Worm (Caenorhabditis elegans) whole organism, mixed stage, embryonic: Measurements from ENCODE around the gene srz-62.

Experiments used
- M03D4.4 ChIP-seq: sonication (generic microtip); optimal IDR thresholded peaks from 2 replicates; lab custom pipeline; 2017; ENCODE audit warnings: mild to moderate bottlenecking, missing genetic modification characterization, missing compliant biosample characterization
- bed-3 ChIP-seq: fragments of 200-800 bp; sonication (Bioruptor generic); optimal IDR thresholded peaks from 3 replicates; lab custom pipeline; 2018; ENCODE audit warnings: mild to moderate bottlenecking, missing genetic modification characterization, moderate library complexity, missing compliant biosample characterization
- blmp-1 ChIP-seq: fragments of 150-350 bp; optimal IDR thresholded peaks from 2 replicates; lab custom pipeline; 2014; ENCODE audit warnings: missing biosample characterization, missing genetic modification characterization
- ceh-39 ChIP-seq: fragments of 150-350 bp; optimal IDR thresholded peaks from 2 replicates; lab custom pipeline; 2014; ENCODE audit warnings: missing biosample characterization, missing genetic modification characterization
- ceh-43 ChIP-seq: fragments of 200-800 bp; sonication (Bioruptor generic); optimal IDR thresholded peaks from 2 replicates; lab custom pipeline; 2018; ENCODE audit warnings: mild to moderate bottlenecking, missing genetic modification characterization, moderate library complexity, missing compliant biosample characterization
- ceh-83 ChIP-seq: fragments of 200-800 bp; sonication (Bioruptor generic); optimal IDR thresholded peaks from 2 replicates; lab custom pipeline; 2018; ENCODE audit warnings: mild to moderate bottlenecking, missing genetic modification characterization, missing compliant biosample characterization
- ces-1 ChIP-seq: fragments of 150-350 bp; optimal IDR thresholded peaks from 2 replicates; lab custom pipeline; 2014; ENCODE audit warnings: missing biosample characterization, missing genetic modification reagents, missing genetic modification characterization
- cnd-1 ChIP-seq: fragments of 200-800 bp; sonication (Bioruptor generic); optimal IDR thresholded peaks from 2 replicates; lab custom pipeline; 2018; ENCODE audit warnings: mild to moderate bottlenecking, missing genetic modification characterization, missing compliant biosample characterization
- elt-1 ChIP-seq: sonication (generic microtip); optimal IDR thresholded peaks from 2 replicates; lab custom pipeline; 2017; ENCODE audit warnings: missing genetic modification characterization, mild to moderate bottlenecking, missing compliant biosample characterization, antibody characterized with exemption, moderate library complexity, borderline replicate concordance; ENCODE audit not compliant: insufficient read depth
- elt-3 ChIP-seq: fragments of 150-350 bp; optimal IDR thresholded peaks from 2 replicates; lab custom pipeline; 2014; ENCODE audit warnings: missing biosample characterization, missing genetic modification characterization
- flh-1 ChIP-seq: fragments of 200-800 bp; sonication (Bioruptor generic); optimal IDR thresholded peaks from 2 replicates; lab custom pipeline; 2018; ENCODE audit warnings: mild to moderate bottlenecking, missing genetic modification characterization, moderate library complexity, missing compliant biosample characterization
- ham-2 ChIP-seq: fragments of 200-800 bp; sonication (Bioruptor generic); optimal IDR thresholded peaks from 2 replicates; lab custom pipeline; 2018; ENCODE audit warnings: mild to moderate bottlenecking, missing genetic modification characterization, missing compliant biosample characterization
- hlh-1 ChIP-seq: fragments of 150-350 bp; optimal IDR thresholded peaks from 2 replicates; lab custom pipeline; 2014; ENCODE audit warnings: missing biosample characterization, missing genetic modification reagents, missing genetic modification characterization
- lin-13 ChIP-seq: fragments of 150-350 bp; optimal IDR thresholded peaks from 2 replicates; lab custom pipeline; 2014; ENCODE audit warnings: missing biosample characterization, missing genetic modification characterization
- lin-32 ChIP-seq: fragments of 200-800 bp; sonication (Bioruptor generic); optimal IDR thresholded peaks from 2 replicates; lab custom pipeline; 2018; ENCODE audit warnings: mild to moderate bottlenecking, missing genetic modification characterization, missing compliant biosample characterization
- lsy-2 ChIP-seq: fragments of 150-350 bp; optimal IDR thresholded peaks from 2 replicates; lab custom pipeline; 2014; ENCODE audit warnings: missing biosample characterization, missing genetic modification characterization
- mab-5 ChIP-seq: fragments of 150-350 bp; optimal IDR thresholded peaks from 2 replicates; lab custom pipeline; 2014; ENCODE audit warnings: missing biosample characterization, missing genetic modification characterization
- mep-1 ChIP-seq: fragments of 150-350 bp; optimal IDR thresholded peaks from 2 replicates; lab custom pipeline; 2017; ENCODE audit warnings: missing biosample characterization, missing genetic modification reagents, missing genetic modification characterization, inconsistent platforms
- mls-2 ChIP-seq: sonication (generic microtip); optimal IDR thresholded peaks from 2 replicates; lab custom pipeline; 2016; ENCODE audit warnings: mild to moderate bottlenecking, missing genetic modification characterization, moderate library complexity, missing compliant biosample characterization
- nhr-12 ChIP-seq: fragments of 150-350 bp; optimal IDR thresholded peaks from 2 replicates; lab custom pipeline; 2014; ENCODE audit warnings: missing biosample characterization, missing genetic modification characterization
- nhr-2 ChIP-seq: fragments of 150-350 bp; optimal IDR thresholded peaks from 2 replicates; lab custom pipeline; 2014; ENCODE audit warnings: missing biosample characterization, missing genetic modification characterization
- nhr-237 ChIP-seq: fragments of 150-350 bp; optimal IDR thresholded peaks from 2 replicates; lab custom pipeline; 2014; ENCODE audit warnings: missing biosample characterization, missing genetic modification characterization
- nhr-28 ChIP-seq: fragments of 150-350 bp; optimal IDR thresholded peaks from 2 replicates; lab custom pipeline; 2014; ENCODE audit warnings: missing biosample characterization, missing genetic modification characterization
- nhr-76 ChIP-seq: sonication (generic microtip); optimal IDR thresholded peaks from 2 replicates; lab custom pipeline; 2017; ENCODE audit warnings: missing biosample characterization, missing genetic modification characterization
- pha-4 ChIP-seq: fragments of 150-350 bp; optimal IDR thresholded peaks from 2 replicates; lab custom pipeline; 2018; ENCODE audit warnings: missing biosample characterization, missing genetic modification reagents, missing genetic modification characterization
- sem-2 ChIP-seq: fragments of 200-800 bp; sonication (Bioruptor generic); optimal IDR thresholded peaks from 2 replicates; lab custom pipeline; 2018; ENCODE audit warnings: mild to moderate bottlenecking, missing genetic modification characterization, missing compliant biosample characterization
- snpc-4 ChIP-seq: fragments of 150-350 bp; optimal IDR thresholded peaks from 2 replicates; lab custom pipeline; 2014; ENCODE audit warnings: missing biosample characterization, missing genetic modification characterization
- sptf-1 ChIP-seq: sonication (generic microtip); optimal IDR thresholded peaks from 2 replicates; lab custom pipeline; 2017; ENCODE audit warnings: mild to moderate bottlenecking, missing genetic modification characterization, moderate library complexity, missing compliant biosample characterization
- tbx-8 ChIP-seq: fragments of 200-800 bp; sonication (Bioruptor generic); optimal IDR thresholded peaks from 2 replicates; lab custom pipeline; 2018; ENCODE audit warnings: mild to moderate bottlenecking, missing genetic modification characterization, moderate library complexity, missing compliant biosample characterization
- unc-39 ChIP-seq: fragments of 150-350 bp; optimal IDR thresholded peaks from 2 replicates; lab custom pipeline; 2014; ENCODE audit warnings: missing biosample characterization, missing genetic modification characterization
- zip-8 ChIP-seq: fragments of 150-350 bp; optimal IDR thresholded peaks from 2 replicates; lab custom pipeline; 2014; ENCODE audit warnings: missing biosample characterization, missing genetic modification characterization
- ztf-11 ChIP-seq: fragments of 150-350 bp; optimal IDR thresholded peaks from 2 replicates; lab custom pipeline; 2014; ENCODE audit warnings: missing biosample characterization, missing genetic modification characterization

srz-62 gene

ce11 chrIV:3869875-3870274 lies 30.4 kb upstream of the srz-62 start:
- TF ChIP-seq mls-2 (tag; lab: Kevin White, UChicago), result no peak

DNA sequence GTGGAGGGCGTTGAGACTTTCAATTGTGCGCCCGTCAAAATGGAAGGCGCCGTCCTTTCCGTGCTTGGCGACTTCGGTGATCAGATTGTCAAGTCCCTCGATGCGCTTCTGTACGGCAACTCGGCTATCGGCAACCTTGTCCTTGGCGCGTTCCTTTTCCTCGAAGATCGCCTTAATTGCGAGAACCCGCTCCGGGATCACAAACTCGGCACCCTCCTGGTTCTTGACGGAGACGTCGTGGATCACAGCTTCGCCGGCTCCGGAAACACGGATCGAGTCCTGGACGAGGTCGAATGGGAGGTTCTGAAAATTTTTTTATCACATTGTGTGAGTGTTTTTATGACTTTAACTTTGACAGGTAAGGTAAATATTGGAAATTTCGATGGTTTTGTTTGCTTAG lies 27.1 kb upstream of the srz-62 start:
- TF ChIP-seq lsy-2 (tag; lab: Kevin White, UChicago) (no peak), elt-3 (no peak), zip-8 (tag; lab: Kevin White, UChicago) (no peak), bed-3 (GFP tag; lab: Kevin White, UChicago) (no peak), lin-13 (no peak)

- TF ChIP-seq sem-2 (GFP tag; lab: Kevin White, UChicago) (no peak), mls-2 (tag; lab: Kevin White, UChicago) (no peak), bed-3 (GFP tag; lab: Kevin White, UChicago) (no peak), lin-32 (GFP tag; lab: Kevin White, UChicago) (no peak), ceh-43 (no peak), cnd-1 (tag; lab: Kevin White, UChicago) (no peak), nhr-76 (no peak), elt-3 (no peak), M03D4.4 (tag; lab: Kevin White, UChicago) (no peak), lsy-2 (tag; lab: Kevin White, UChicago) (no peak), ces-1 (GFP tag; lab: Kevin White, UChicago) (no peak), lin-13 (no peak), hlh-1 (no peak), zip-8 (tag; lab: Kevin White, UChicago) (no peak), nhr-12 (no peak), flh-1 (GFP tag; lab: Kevin White, UChicago) (no peak), ceh-83 (GFP tag; lab: Kevin White, UChicago) (no peak), elt-1 (tag; lab: Kevin White, UChicago) (no peak), tbx-8 (GFP tag; lab: Kevin White, UChicago) (no peak), mep-1 (tag; lab: Kevin White, UChicago) (no peak)
These were observed 26.6 kb upstream of the srz-62 start, which contains the start of gene F37C4.5 for ce11 chrIV:3873706-3874105. Gene F37C4.5, minus strand, starts transcription at chrIV:3873806.

- TF ChIP-seq nhr-76 (no peak), nhr-28 (no peak), pha-4 (no peak), ceh-83 (GFP tag; lab: Kevin White, UChicago) (peak; percentile 34), sptf-1 (tag; lab: Kevin White, UChicago) (peak; percentile 18), snpc-4 (tag; lab: Kevin White, UChicago) (no peak), nhr-237 (tag; lab: Kevin White, UChicago) (no peak), ham-2 (GFP tag; lab: Kevin White, UChicago) (no peak), tbx-8 (GFP tag; lab: Kevin White, UChicago) (no peak), zip-8 (tag; lab: Kevin White, UChicago) (no peak), blmp-1 (tag; lab: Kevin White, UChicago) (no peak), mab-5 (no peak)
These were observed 25.9 kb upstream of the srz-62 start for ce11 chrIV:3874417-3874816.

DNA sequence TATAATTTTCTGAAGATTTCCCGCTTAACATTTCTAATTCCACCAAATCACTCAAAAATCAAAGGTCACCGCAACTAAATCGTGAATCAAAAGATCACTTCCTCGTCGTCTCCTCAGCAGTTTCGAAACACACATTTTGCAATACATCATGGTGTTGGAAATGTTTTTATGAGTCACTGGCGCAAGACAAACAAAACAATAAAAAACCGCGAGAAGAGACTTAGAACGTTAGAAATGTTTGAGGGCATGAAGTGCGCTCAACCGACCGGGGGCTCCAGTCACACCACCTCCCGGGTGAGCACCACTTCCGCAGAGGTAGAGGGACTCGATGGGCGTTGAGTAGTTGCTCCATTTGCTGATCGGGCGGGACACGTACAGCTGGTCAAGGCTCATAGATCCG lies 25.0 kb upstream of the srz-62 start:
- TF ChIP-seq blmp-1 (tag; lab: Kevin White, UChicago), result no peak
- no peak for TF ChIP-seq ztf-11 (tag; lab: Kevin White, UChicago)
- no peak for TF ChIP-seq nhr-76
- no peak for TF ChIP-seq pha-4
- TF ChIP-seq mep-1 (tag; lab: Kevin White, UChicago), result no peak
- TF ChIP-seq ces-1 (GFP tag; lab: Kevin White, UChicago), result no peak
- no peak for TF ChIP-seq nhr-237 (tag; lab: Kevin White, UChicago)
- no peak for TF ChIP-seq ceh-39 (tag; lab: Kevin White, UChicago)
- TF ChIP-seq cnd-1 (tag; lab: Kevin White, UChicago), result no peak
- no peak for TF ChIP-seq M03D4.4 (tag; lab: Kevin White, UChicago)
- no peak for TF ChIP-seq unc-39 (tag; lab: Kevin White, UChicago)
- TF ChIP-seq sem-2 (GFP tag; lab: Kevin White, UChicago), result no peak
- no peak for TF ChIP-seq nhr-2 (tag; lab: Kevin White, UChicago)
- no peak for TF ChIP-seq lin-13
- no peak for TF ChIP-seq hlh-1
- TF ChIP-seq mab-5, result no peak
- no peak for TF ChIP-seq nhr-28
- no peak for TF ChIP-seq bed-3 (GFP tag; lab: Kevin White, UChicago)
- TF ChIP-seq, all 35 proteins: peak for 0
